Worm (Caenorhabditis elegans) whole organism, L4/young adult: ENCODE results near the gene R160.10.

Experiments used
- W03F9.2 ChIP-seq: fragments of 150-350 bp; optimal IDR thresholded peaks from 2 replicates; lab custom pipeline; 2014; ENCODE audit warnings: missing biosample characterization, missing genetic modification characterization
- him-1 ChIP-seq: sonication (generic microtip); optimal IDR thresholded peaks from 2 replicates; lab custom pipeline; 2016; ENCODE audit warnings: missing genotype, missing genetic modification reagents, missing genetic modification characterization, missing compliant biosample characterization

- no peak for TF ChIP-seq him-1 (tag; lab: Kevin White, UChicago)
- no peak for TF ChIP-seq W03F9.2 (tag; lab: Kevin White, UChicago)
Observed at ce11 chrX:4350198-4350597, 17.1 kb downstream of the R160.10 start, which contains the start of gene F14H12.2.
